Worm (Caenorhabditis elegans) whole organism, mixed stage, embryonic: Measurements from ENCODE around the gene degl-2.

Experiments used
- blmp-1 ChIP-seq: fragments of 150-350 bp; optimal IDR thresholded peaks from 2 replicates; lab custom pipeline; 2014; ENCODE audit warnings: missing biosample characterization, missing genetic modification characterization
- ceh-43 ChIP-seq: fragments of 200-800 bp; sonication (Bioruptor generic); optimal IDR thresholded peaks from 2 replicates; lab custom pipeline; 2018; ENCODE audit warnings: mild to moderate bottlenecking, missing genetic modification characterization, moderate library complexity, missing compliant biosample characterization
- lin-13 ChIP-seq: fragments of 150-350 bp; optimal IDR thresholded peaks from 2 replicates; lab custom pipeline; 2014; ENCODE audit warnings: missing biosample characterization, missing genetic modification characterization
- nhr-237 ChIP-seq: fragments of 150-350 bp; optimal IDR thresholded peaks from 2 replicates; lab custom pipeline; 2014; ENCODE audit warnings: missing biosample characterization, missing genetic modification characterization
- pha-4 ChIP-seq: fragments of 150-350 bp; optimal IDR thresholded peaks from 2 replicates; lab custom pipeline; 2018; ENCODE audit warnings: missing biosample characterization, missing genetic modification reagents, missing genetic modification characterization
- unc-62 ChIP-seq: fragments of 150-350 bp; optimal IDR thresholded peaks from 2 replicates; lab custom pipeline; 2014; ENCODE audit warnings: missing biosample characterization, missing genetic modification reagents, missing genetic modification characterization
- zip-8 ChIP-seq: fragments of 150-350 bp; optimal IDR thresholded peaks from 2 replicates; lab custom pipeline; 2014; ENCODE audit warnings: missing biosample characterization, missing genetic modification characterization

- TF ChIP-seq pha-4 (no peak), ceh-43 (GFP tag; lab: Kevin White, UChicago) (no peak), blmp-1 (tag; lab: Kevin White, UChicago) (no peak), zip-8 (tag; lab: Kevin White, UChicago) (no peak), unc-62 (GFP tag; lab: Kevin White, UChicago) (no peak), nhr-237 (tag; lab: Kevin White, UChicago) (no peak), lin-13 (tag; lab: Kevin White, UChicago) (no peak)
These were observed 29.9 kb downstream of the degl-2 start for ce11 chrIV:9673206-9673605.
